Worm (Caenorhabditis elegans): ENCODE results near the gene rab-33.

The rab-33 gene

ce11 chrIII:10503753-10504152 lies at the start of gene rab-33:
Gene rab-33 (minus strand): TSS chrIII:10503853.
- TF ChIP-seq zim-3 (tag; optimal IDR thresholded peaks at IDR 0.05) (no peak), ccch-3 (GFP tag; optimal IDR thresholded peaks at IDR 0.05) (no peak), hlh-12 (tag; optimal IDR thresholded peaks at IDR 0.05) (no peak), atf-7 (tag; optimal IDR thresholded peaks at IDR 0.05) (no peak), nfya-2 (GFP tag; IDR thresholded peaks at IDR 0.05) (no peak), F10E7.11 (tag; optimal IDR thresholded peaks at IDR 0.05) (no peak), pbrm-1 (GFP tag; IDR thresholded peaks at IDR 0.05) (no peak), nhr-90 (tag; optimal IDR thresholded peaks at IDR 0.05) (no peak)

ce11 chrIII:10552929-10553328 lies 49.3 kb upstream of the rab-33 start, which contains the start of gene T21C12.8:
Gene T21C12.8 (minus strand): TSS chrIII:10553029.
- TF ChIP-seq egrh-3 (GFP tag; IDR thresholded peaks at IDR 0.05) (no peak), lin-40 (tag; optimal IDR thresholded peaks at IDR 0.05) (no peak), hmg-20 (GFP tag; IDR thresholded peaks at IDR 0.05) (no peak)

- peak; percentile 61; the same call in 1 of the 2 replicates for TF ChIP-seq zfh-2 (GFP tag; conservative IDR thresholded peaks at IDR 0.05)
- TF ChIP-seq hlh-26 (GFP tag; conservative IDR thresholded peaks at IDR 0.05), result no peak
- TF ChIP-seq Y56A3A.18 (GFP tag; IDR thresholded peaks at IDR 0.05), result no peak
- TF ChIP-seq madf-8 (GFP tag; conservative IDR thresholded peaks at IDR 0.05), result no peak
Observed at ce11 chrIII:10538757-10539213, 35.1 kb upstream of the rab-33 start, which contains the start of gene nlp-68. Gene nlp-68 (minus strand): TSS chrIII:10539163.

ce11 chrIII:10537558-10537957 lies 33.9 kb upstream of the rab-33 start:
- TF ChIP-seq lin-40 (tag; optimal IDR thresholded peaks at IDR 0.05) (no peak), nhr-80 (tag; optimal IDR thresholded peaks at IDR 0.05) (peak; percentile 10), chd-7 (tag; optimal IDR thresholded peaks at IDR 0.05) (no peak), hsf-1 (GFP tag; IDR thresholded peaks at IDR 0.05) (no peak), ets-4 (GFP tag; optimal IDR thresholded peaks at IDR 0.05) (no peak), F52B5.7 (tag; optimal IDR thresholded peaks at IDR 0.05) (no peak), egl-18 (GFP tag; IDR thresholded peaks at IDR 0.05) (no peak), hmg-20 (GFP tag; IDR thresholded peaks at IDR 0.05) (no peak), K11D2.4 (GFP tag; IDR thresholded peaks at IDR 0.05) (no peak), F33H1.4 (GFP tag; IDR thresholded peaks at IDR 0.05) (no peak), xnd-1 (tag; optimal IDR thresholded peaks at IDR 0.05) (no peak), mes-4 (tag; optimal IDR thresholded peaks at IDR 0.05) (no peak), rpc-1 (optimal IDR thresholded peaks at IDR 0.05) (no peak), rpc-1 (tag; optimal IDR thresholded peaks at IDR 0.05) (no peak), cebp-2 (GFP tag; IDR thresholded peaks at IDR 0.05) (no peak), madf-6 (GFP tag; IDR thresholded peaks at IDR 0.05) (no peak), pbrm-1 (GFP tag; IDR thresholded peaks at IDR 0.05) (0 out of 2 replicates have a peak, but pooled peaks have one; percentile 14), ztf-22 (GFP tag; optimal IDR thresholded peaks at IDR 0.05) (no peak), atf-7 (tag; optimal IDR thresholded peaks at IDR 0.05) (peak; percentile 2), ZK185.1 (tag; optimal IDR thresholded peaks at IDR 0.05; ENCODE audit: poor library complexity, severe bottlenecking) (no peak), B0336.3 (GFP tag; IDR thresholded peaks at IDR 0.05) (0 out of 2 replicates have a peak, but pooled peaks have one; percentile 19), nfyb-1 (GFP tag; IDR thresholded peaks at IDR 0.05) (no peak), hlh-26 (GFP tag; conservative IDR thresholded peaks at IDR 0.05) (no peak), nhr-90 (tag; optimal IDR thresholded peaks at IDR 0.05) (peak; percentile 26), F22D6.2 (tag; optimal IDR thresholded peaks at IDR 0.05) (no peak), cebp-1 (GFP tag; IDR thresholded peaks at IDR 0.05) (no peak), cebp-1 (tag; optimal IDR thresholded peaks at IDR 0.05) (peak; percentile 37), rec-8 (tag; optimal IDR thresholded peaks at IDR 0.05) (no peak), repo-1 (tag; optimal IDR thresholded peaks at IDR 0.05) (peak; percentile 55), tlf-1 (GFP tag; optimal IDR thresholded peaks at IDR 0.05) (peak; percentile 9), fkh-3 (tag; optimal IDR thresholded peaks at IDR 0.05) (no peak), gei-17 (GFP tag; optimal IDR thresholded peaks at IDR 0.05) (no peak), lir-1 (GFP tag; conservative IDR thresholded peaks at IDR 0.05) (no peak), zim-3 (tag; optimal IDR thresholded peaks at IDR 0.05) (no peak), him-1 (tag; optimal IDR thresholded peaks at IDR 0.05) (no peak), Y56A3A.18 (GFP tag; IDR thresholded peaks at IDR 0.05) (0 out of 2 replicates have a peak, but pooled peaks have one; percentile 58)
